Worm (Caenorhabditis elegans) whole organism, L4 larva: ENCODE results near the gene srsx-35.

Source experiments
- lin-15B ChIP-seq: fragments of 150-350 bp; sonication (generic microtip); optimal IDR thresholded peaks from 3 replicates; lab custom pipeline; 2014; ENCODE audit warnings: missing biosample characterization, missing genetic modification characterization
- nhr-76 ChIP-seq: fragments of 150-350 bp; optimal IDR thresholded peaks from 2 replicates; lab custom pipeline; 2014; ENCODE audit warnings: missing biosample characterization, missing genetic modification characterization
- unc-130 ChIP-seq: sonication (generic microtip); optimal IDR thresholded peaks from 2 replicates; lab custom pipeline; 2016; ENCODE audit warnings: missing genetic modification reagents, missing genetic modification characterization, missing compliant biosample characterization
- zfp-3 ChIP-seq: fragments of 200-800 bp; sonication (Bioruptor generic); conservative IDR thresholded peaks from 2 replicates; pipeline ENCODE4 v1.3.6; 2022; ENCODE audit warnings: missing genetic modification reagents, missing genetic modification characterization, missing compliant biosample characterization

DNA sequence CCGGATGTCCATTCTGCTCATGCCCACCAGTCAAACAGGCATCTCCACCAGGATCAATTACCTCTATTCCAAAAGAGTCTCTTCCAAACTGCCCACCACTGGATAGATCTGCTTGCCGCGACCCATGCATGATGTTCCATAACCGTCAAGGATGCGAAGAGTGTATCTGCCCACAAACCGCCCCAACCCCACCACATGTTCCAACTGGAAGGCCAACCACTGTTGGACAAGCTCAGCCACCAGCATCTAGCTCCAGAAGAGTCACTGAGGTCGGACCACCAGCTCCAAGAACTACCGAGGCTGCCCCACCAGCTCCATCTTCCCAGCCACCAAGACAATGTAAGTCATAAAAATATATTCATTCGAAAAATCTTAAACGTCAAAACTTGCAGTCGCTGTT lies 10.6 kb upstream of the srsx-35 start:
- TF ChIP-seq nhr-76 (no peak), lin-15B (tag; lab: Kevin White, UChicago) (no peak), unc-130 (GFP tag; lab: Kevin White, UChicago) (no peak), zfp-3 (GFP tag; lab: Robert Waterston, UW) (no peak)
